Worm (Caenorhabditis elegans) whole organism, young adult: ENCODE data around the gene srv-24.

Source experiments
- B0336.3 ChIP-seq: fragments of 200-800 bp; sonication (Bioruptor generic); IDR thresholded peaks from 2 replicates; pipeline ENCODE4 v1.3.6; 2022; ENCODE audit warnings: missing genetic modification characterization, missing compliant biosample characterization
- C17E4.6 ChIP-seq: fragments of 200-800 bp; sonication (Bioruptor generic); IDR thresholded peaks from 2 replicates; pipeline ENCODE4 v1.3.6; 2022; ENCODE audit warnings: missing genetic modification reagents, missing genetic modification characterization, missing compliant biosample characterization
- F10E7.11 ChIP-seq: sonication (generic microtip); optimal IDR thresholded peaks from 2 replicates; lab custom pipeline; 2017; ENCODE audit warnings: mild to moderate bottlenecking, missing genetic modification characterization, moderate library complexity, missing compliant biosample characterization
- F22D6.2 ChIP-seq: sonication (generic microtip); optimal IDR thresholded peaks from 2 replicates; lab custom pipeline; 2016; ENCODE audit warnings: mild to moderate bottlenecking, missing genetic modification characterization, missing compliant biosample characterization
- F23B12.7 ChIP-seq: sonication (generic microtip); optimal IDR thresholded peaks from 2 replicates; lab custom pipeline; 2017; ENCODE audit warnings: missing genetic modification characterization, mild to moderate bottlenecking, missing compliant biosample characterization, antibody characterized with exemption, moderate library complexity; ENCODE audit not compliant: insufficient read depth
- F55B11.4 ChIP-seq: sonication (generic microtip); optimal IDR thresholded peaks from 2 replicates; lab custom pipeline; 2016; ENCODE audit warnings: missing compliant biosample characterization, missing genetic modification characterization, borderline replicate concordance; ENCODE audit not compliant: insufficient read depth
- F57A8.1 ChIP-seq: fragments of 200-800 bp; sonication (Bioruptor generic); optimal IDR thresholded peaks from 2 replicates; lab custom pipeline; 2018; ENCODE audit warnings: mild to moderate bottlenecking, missing genetic modification characterization, moderate library complexity, missing compliant biosample characterization
- T26A5.8 ChIP-seq: sonication (generic microtip); optimal IDR thresholded peaks from 2 replicates; lab custom pipeline; 2016; ENCODE audit warnings: missing genetic modification characterization, missing compliant biosample characterization
- Y53F4B.3 ChIP-seq: fragments of 200-800 bp; sonication (Bioruptor generic); IDR thresholded peaks from 2 replicates; pipeline ENCODE4 v1.3.6; 2022; ENCODE audit warnings: missing genetic modification reagents, missing genetic modification characterization, missing compliant biosample characterization
- Y53G8AR.9 ChIP-seq: fragments of 200-800 bp; sonication (Bioruptor generic); conservative IDR thresholded peaks from 2 replicates; pipeline ENCODE4 v1.3.6; 2022; ENCODE audit warnings: missing genetic modification reagents, missing genetic modification characterization, missing compliant biosample characterization
- Y67H2A.10 ChIP-seq: fragments of 200-800 bp; sonication (Bioruptor generic); conservative IDR thresholded peaks from 2 replicates; pipeline ENCODE4 v1.3.6; 2022; ENCODE audit warnings: missing genetic modification reagents, missing genetic modification characterization, missing compliant biosample characterization
- cebp-2 ChIP-seq: fragments of 200-800 bp; sonication (Bioruptor generic); IDR thresholded peaks from 2 replicates; pipeline ENCODE4 v1.3.6; 2022; ENCODE audit warnings: missing genetic modification characterization, missing compliant biosample characterization
- ceh-27 ChIP-seq: fragments of 200-800 bp; sonication (Bioruptor generic); optimal IDR thresholded peaks from 2 replicates; lab custom pipeline; 2018; ENCODE audit warnings: mild to moderate bottlenecking, missing genetic modification characterization, moderate library complexity, missing compliant biosample characterization
- die-1 ChIP-seq: sonication (generic microtip); optimal IDR thresholded peaks from 2 replicates; lab custom pipeline; 2016; ENCODE audit warnings: missing genotype, mild to moderate bottlenecking, missing genetic modification characterization, missing compliant biosample characterization
- dox-1 ChIP-seq: fragments of 200-800 bp; sonication (Bioruptor generic); IDR thresholded peaks from 2 replicates; pipeline ENCODE4 v1.3.6; 2022; ENCODE audit warnings: missing genetic modification reagents, missing genetic modification characterization, missing compliant biosample characterization
- efl-1 ChIP-seq: fragments of 150-350 bp; optimal IDR thresholded peaks from 2 replicates; lab custom pipeline; 2014; ENCODE audit warnings: missing biosample characterization, missing genetic modification reagents, missing genetic modification characterization
- egl-44 ChIP-seq: fragments of 200-800 bp; sonication (Bioruptor generic); IDR thresholded peaks from 2 replicates; pipeline ENCODE4 v1.3.6; 2022; ENCODE audit warnings: missing genetic modification reagents, missing genetic modification characterization, missing compliant biosample characterization
- egrh-3 ChIP-seq: fragments of 200-800 bp; sonication (Bioruptor generic); IDR thresholded peaks from 2 replicates; pipeline ENCODE4 v1.3.6; 2022; ENCODE audit warnings: missing genetic modification reagents, missing genetic modification characterization, missing compliant biosample characterization
- fkh-3 ChIP-seq: sonication (generic microtip); optimal IDR thresholded peaks from 2 replicates; lab custom pipeline; 2016; ENCODE audit warnings: mild to moderate bottlenecking, missing genetic modification characterization, missing compliant biosample characterization
- gei-17 ChIP-seq: fragments of 200-800 bp; sonication (Bioruptor generic); optimal IDR thresholded peaks from 2 replicates; lab custom pipeline; 2018; ENCODE audit warnings: mild to moderate bottlenecking, missing genetic modification characterization, missing compliant biosample characterization
- hlh-12 ChIP-seq: sonication (generic microtip); optimal IDR thresholded peaks from 2 replicates; lab custom pipeline; 2016; ENCODE audit warnings: missing genetic modification characterization, missing compliant biosample characterization
- hlh-26 ChIP-seq: fragments of 200-800 bp; sonication (Bioruptor generic); conservative IDR thresholded peaks from 2 replicates; pipeline ENCODE4 v1.3.6; 2022; ENCODE audit warnings: missing genetic modification reagents, missing genetic modification characterization, missing compliant biosample characterization
- hmg-1.2 ChIP-seq: fragments of 200-800 bp; sonication (Bioruptor generic); IDR thresholded peaks from 2 replicates; pipeline ENCODE4 v1.3.6; 2022; ENCODE audit warnings: missing genetic modification reagents, missing genetic modification characterization, missing compliant biosample characterization
- hrde-1 ChIP-seq: sonication (generic microtip); optimal IDR thresholded peaks from 2 replicates; lab custom pipeline; 2016; ENCODE audit warnings: missing genetic modification characterization, mild to moderate bottlenecking, missing compliant biosample characterization, moderate library complexity, missing genotype, missing genetic modification reagents, borderline replicate concordance
- lin-35 ChIP-seq, 3 experiments: fragments of 150-350 bp in 2 of 3; sonication (generic microtip) in 1 of 3; optimal IDR thresholded peaks; 2 replicates each; lab custom pipeline; 2014 to 2018; ENCODE audit warnings: missing biosample characterization in 3 of 3, missing genetic modification characterization in 3 of 3, missing genetic modification reagents in 3 of 3
- lin-40 ChIP-seq: sonication (generic microtip); optimal IDR thresholded peaks from 2 replicates; lab custom pipeline; 2016; ENCODE audit warnings: missing genetic modification characterization, mild to moderate bottlenecking, missing compliant biosample characterization, missing genotype, missing genetic modification reagents
- madf-10 ChIP-seq: sonication (generic microtip); optimal IDR thresholded peaks from 2 replicates; lab custom pipeline; 2016; ENCODE audit warnings: mild to moderate bottlenecking, missing genetic modification characterization, missing compliant biosample characterization
- madf-3 ChIP-seq: fragments of 200-800 bp; sonication (Bioruptor generic); IDR thresholded peaks from 2 replicates; pipeline ENCODE4 v1.3.6; 2022; ENCODE audit warnings: missing genetic modification reagents, missing genetic modification characterization, missing compliant biosample characterization
- madf-6 ChIP-seq: fragments of 200-800 bp; sonication (Bioruptor generic); IDR thresholded peaks from 2 replicates; pipeline ENCODE4 v1.3.6; 2022; ENCODE audit warnings: missing genetic modification reagents, missing genetic modification characterization, missing compliant biosample characterization
- madf-8 ChIP-seq: fragments of 200-800 bp; sonication (Bioruptor generic); conservative IDR thresholded peaks from 2 replicates; pipeline ENCODE4 v1.3.6; 2022; ENCODE audit warnings: missing genetic modification reagents, missing genetic modification characterization, missing compliant biosample characterization
- mes-4 ChIP-seq: sonication (generic microtip); optimal IDR thresholded peaks from 2 replicates; lab custom pipeline; 2016; ENCODE audit warnings: missing genotype, missing genetic modification characterization, missing compliant biosample characterization
- nfya-2 ChIP-seq: fragments of 200-800 bp; sonication (Bioruptor generic); IDR thresholded peaks from 2 replicates; pipeline ENCODE4 v1.3.6; 2022; ENCODE audit warnings: missing genetic modification reagents, missing genetic modification characterization, missing compliant biosample characterization
- nfyb-1 ChIP-seq: fragments of 200-800 bp; sonication (Bioruptor generic); IDR thresholded peaks from 2 replicates; pipeline ENCODE4 v1.3.6; 2022; ENCODE audit warnings: missing genetic modification reagents, missing genetic modification characterization, missing compliant biosample characterization
- nhr-27 ChIP-seq: fragments of 200-800 bp; sonication (Bioruptor generic); optimal IDR thresholded peaks from 2 replicates; lab custom pipeline; 2018; ENCODE audit warnings: mild to moderate bottlenecking, missing genetic modification characterization, moderate library complexity, missing compliant biosample characterization
- pbrm-1 ChIP-seq: fragments of 200-800 bp; sonication (Bioruptor generic); IDR thresholded peaks from 2 replicates; pipeline ENCODE4 v1.3.6; 2022; ENCODE audit warnings: missing genetic modification reagents, missing genetic modification characterization, missing compliant biosample characterization
- rpc-1 ChIP-seq, 2 experiments: fragments of 150-350 bp in 1 of 2; sonication (generic microtip) in 1 of 2; optimal IDR thresholded peaks; 2 replicates each; lab custom pipeline; 2014 to 2018; ENCODE audit warnings: missing biosample characterization in 1 of 2, missing genetic modification characterization in 1 of 2, missing genetic modification reagents in 1 of 2, missing genotype in 1 of 2
- snpc-1.1 ChIP-seq: sonication (generic microtip); optimal IDR thresholded peaks from 2 replicates; lab custom pipeline; 2017; ENCODE audit warnings: missing genetic modification characterization, mild to moderate bottlenecking, missing compliant biosample characterization, antibody characterized with exemption, moderate library complexity, missing genotype, missing genetic modification reagents; ENCODE audit not compliant: insufficient read depth
- snpc-3.4 ChIP-seq: sonication (generic microtip); optimal IDR thresholded peaks from 2 replicates; lab custom pipeline; 2017; ENCODE audit warnings: missing genetic modification characterization, mild to moderate bottlenecking, missing compliant biosample characterization, antibody characterized with exemption, moderate library complexity, missing genotype, missing genetic modification reagents
- snpc-4 ChIP-seq, 5 experiments: fragments of 150-350 bp in 1 of 5; sonication (generic microtip) in 4 of 5; optimal IDR thresholded peaks; 2 replicates each; lab custom pipeline; 2014 to 2018; ENCODE audit warnings: missing genetic modification characterization in 5 of 5, missing biosample characterization in 3 of 5, antibody characterized with exemption in 2 of 5, mild to moderate bottlenecking in 2 of 5, missing compliant biosample characterization in 2 of 5, missing genotype in 2 of 5, moderate library complexity in 2 of 5, missing genetic modification reagents in 1 of 5
- tbp1 ChIP-seq: fragments of 200-800 bp; sonication (Bioruptor generic); optimal IDR thresholded peaks from 2 replicates; lab custom pipeline; 2018; ENCODE audit warnings: mild to moderate bottlenecking, missing genetic modification characterization, missing compliant biosample characterization
- tlf-1 ChIP-seq: fragments of 200-800 bp; sonication (Bioruptor generic); optimal IDR thresholded peaks from 2 replicates; lab custom pipeline; 2018; ENCODE audit warnings: mild to moderate bottlenecking, missing genetic modification characterization, missing compliant biosample characterization
- unc-130 ChIP-seq: sonication (generic microtip); optimal IDR thresholded peaks from 2 replicates; lab custom pipeline; 2016; ENCODE audit warnings: missing genetic modification reagents, missing genetic modification characterization, missing compliant biosample characterization
- zfh-2 ChIP-seq: fragments of 200-800 bp; sonication (Bioruptor generic); conservative IDR thresholded peaks from 2 replicates; pipeline ENCODE4 v1.3.6; 2022; ENCODE audit warnings: missing genetic modification reagents, missing genetic modification characterization, missing compliant biosample characterization
- zim-3 ChIP-seq: sonication (generic microtip); optimal IDR thresholded peaks from 2 replicates; lab custom pipeline; 2017; ENCODE audit warnings: mild to moderate bottlenecking, missing genetic modification characterization, moderate library complexity, missing compliant biosample characterization
- ztf-26 ChIP-seq: sonication (generic microtip); optimal IDR thresholded peaks from 2 replicates; lab custom pipeline; 2017; ENCODE audit warnings: missing genetic modification characterization, missing compliant biosample characterization
- ztf-6 ChIP-seq: fragments of 200-800 bp; sonication (Bioruptor generic); IDR thresholded peaks from 2 replicates; pipeline ENCODE4 v1.3.6; 2022; ENCODE audit warnings: missing genetic modification reagents, missing genetic modification characterization, missing compliant biosample characterization

Gene srv-24

ce11 chrIV:6323654-6324224, 33.1 kb upstream of the srv-24 start, which contains the start of gene sqd-1 (continued):
- TF ChIP-seq F57A8.1 (GFP tag; lab: Kevin White, UChicago) (no peak), Y67H2A.10 (peak; percentile 84), hlh-12 (tag; lab: Kevin White, UChicago) (no peak), gei-17 (GFP tag; lab: Kevin White, UChicago) (peak; percentile 75), pbrm-1 (GFP tag; lab: Robert Waterston, UW) (peak; percentile 96), Y53F4B.3 (GFP tag; lab: Robert Waterston, UW) (peak; percentile 81), dox-1 (GFP tag; lab: Robert Waterston, UW) (peak; percentile 96), nhr-27 (tag; lab: Kevin White, UChicago) (peak; percentile 57), F23B12.7 (tag; lab: Kevin White, UChicago) (peak; percentile 93), zim-3 (peak; percentile 89), F22D6.2 (peak; percentile 81), Y53G8AR.9 (peak; percentile 96), ztf-26 (tag; lab: Kevin White, UChicago) (peak; percentile 88), rpc-1 (optimal IDR thresholded peaks at IDR 0.05; lab: Kevin White, UChicago) (peak; percentile 14), rpc-1 (tag; optimal IDR thresholded peaks at IDR 0.05; lab: Kevin White, UChicago) (no peak), ceh-27 (GFP tag; lab: Kevin White, UChicago) (peak; percentile 96), mes-4 (tag; lab: Kevin White, UChicago) (no peak), egl-44 (peak; percentile 86; the same call in 1 of the 2 replicates), tbp1 (GFP tag; lab: Kevin White, UChicago) (peak; percentile 75), nfyb-1 (peak; percentile 96), egrh-3 (GFP tag; lab: Robert Waterston, UW) (peak; percentile 57; the same call in 1 of the 2 replicates), B0336.3 (GFP tag; lab: Robert Waterston, UW) (peak; percentile 93), hlh-26 (GFP tag; lab: Robert Waterston, UW) (no peak), zfh-2 (GFP tag; lab: Robert Waterston, UW) (peak; percentile 90), madf-6 (peak; percentile 86), snpc-4 (GFP tag; optimal IDR thresholded peaks at IDR 0.05; lab: Kevin White, UChicago) (peak; percentile 79), snpc-4 (tag; optimal IDR thresholded peaks at IDR 0.05; lab: Kevin White, UChicago) (peak; percentile 83 to 91 (median 86)), snpc-1.1 (tag; lab: Kevin White, UChicago) (peak; percentile 52), F10E7.11 (tag; lab: Kevin White, UChicago) (no peak), nfya-2 (GFP tag; lab: Robert Waterston, UW) (no peak), T26A5.8 (tag; lab: Kevin White, UChicago) (peak; percentile 9), hrde-1 (peak; percentile 88), fkh-3 (no peak), madf-8 (peak; percentile 59), unc-130 (GFP tag; lab: Kevin White, UChicago) (peak; percentile 62), C17E4.6 (GFP tag; lab: Robert Waterston, UW) (peak; percentile 92), F55B11.4 (tag; lab: Kevin White, UChicago) (no peak), madf-3 (GFP tag; lab: Robert Waterston, UW) (peak; percentile 91), ztf-6 (GFP tag; lab: Robert Waterston, UW) (peak; percentile 78), lin-40 (peak; percentile 96), snpc-3.4 (tag; lab: Kevin White, UChicago) (peak; percentile 83), madf-10 (peak; percentile 84), efl-1 (GFP tag; lab: Kevin White, UChicago) (peak; percentile 43), lin-35 (GFP tag; optimal IDR thresholded peaks at IDR 0.05; lab: Kevin White, UChicago) (peak in 2 of 3 experiments; percentile 67 to 89), hmg-1.2 (peak; percentile 82), tlf-1 (GFP tag; lab: Kevin White, UChicago) (peak; percentile 93), die-1 (peak; percentile 55), cebp-2 (GFP tag; lab: Robert Waterston, UW) (peak; percentile 65; the same call in 1 of the 2 replicates)
